Worm (Caenorhabditis elegans) whole organism, L4 larva: ENCODE data around the gene W06G6.10.
"Not testable (repeated sequence)": the region's sequence is repeated elsewhere in the genome, so short reads cannot be mapped to it uniquely, and the experiment has no call there.

Source experiments
- arid-1 ChIP-seq: fragments of 200-800 bp; sonication (Bioruptor generic); conservative IDR thresholded peaks from 2 replicates; pipeline ENCODE4 v1.3.6; 2022; ENCODE audit warnings: missing genetic modification reagents, missing genetic modification characterization, missing compliant biosample characterization
- pha-4 ChIP-seq, 2 experiments: fragments of 150-350 bp in 1 of 2; fragments of 200-800 bp in 1 of 2; sonication (Bioruptor generic) in 1 of 2; IDR thresholded peaks in 1 of 2; optimal IDR thresholded peaks in 1 of 2; 2 replicates each; pipeline versions ENCODE4 v1.3.6 to Lab custom; 2014 to 2022; ENCODE audit warnings: missing genetic modification characterization in 2 of 2, missing genetic modification reagents in 2 of 2, missing biosample characterization in 1 of 2, missing compliant biosample characterization in 1 of 2

The W06G6.10 gene

DNA sequence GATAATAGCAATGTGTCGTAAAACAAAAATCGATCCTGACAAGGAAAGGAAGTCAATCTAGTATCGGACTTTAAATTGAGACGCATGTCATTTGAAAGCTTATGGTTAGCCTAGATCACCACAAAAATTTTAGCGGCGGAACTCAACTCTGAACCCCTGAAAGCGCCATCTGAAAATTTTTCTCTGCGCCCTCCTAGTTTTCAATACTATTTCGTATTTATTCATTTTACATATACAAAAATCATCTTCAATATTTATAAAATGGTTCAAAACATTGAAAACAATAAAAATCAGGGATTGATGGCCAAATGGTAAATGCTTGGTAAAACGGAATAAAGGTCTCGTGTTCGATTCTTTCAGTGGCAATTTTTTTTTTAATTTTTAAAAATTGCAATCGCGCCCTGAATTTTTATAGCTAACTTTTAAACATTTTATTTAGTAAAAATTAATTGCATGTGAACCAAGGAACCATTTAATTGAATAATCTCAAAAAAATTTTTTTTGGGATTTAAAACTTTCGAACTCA, 49.6 kb downstream of the W06G6.10 start:
- TF ChIP-seq arid-1: 0 out of 2 replicates have a peak, but pooled peaks have one; percentile 16
- TF ChIP-seq pha-4 (GFP tag; IDR thresholded peaks at IDR 0.05; lab: Robert Waterston, UW): peak; percentile 14; the same call in 1 of the 2 replicates
- not testable (repeated sequence) for TF ChIP-seq pha-4 (tag; optimal IDR thresholded peaks at IDR 0.05; lab: Kevin White, UChicago)
- TF ChIP-seq, all 104 proteins: peak for 2; not testable (repeated sequence) for 102
